Fruit fly (Drosophila melanogaster): ENCODE data around the gene CG6683.

Gene CG6683

dm6 chr3L:8534386-8535306 is 19.9 kb upstream of the CG6683 start, which contains the start of gene ergic53 (continued):
- TF ChIP-seq CG17568 (GFP tag; optimal IDR thresholded peaks at IDR 0.05) (no peak), CG2875 (GFP tag; optimal IDR thresholded peaks at IDR 0.05) (no peak), pzg (GFP tag; optimal IDR thresholded peaks at IDR 0.05) (peak; percentile 48), sens-2 (GFP tag; IDR thresholded peaks at IDR 0.05) (no peak), mld (GFP tag; IDR thresholded peaks at IDR 0.05; ENCODE audit: partially characterized antibody) (peak; percentile 32; the same call in 2 of the 3 replicates), CG17359 (tag; optimal IDR thresholded peaks at IDR 0.05) (no peak), tap (tag; optimal IDR thresholded peaks at IDR 0.05) (peak; percentile 1), CG1832 (GFP tag; optimal IDR thresholded peaks at IDR 0.05) (peak; percentile 64), CG13424 (tag; optimal IDR thresholded peaks at IDR 0.05) (no peak), ttk (GFP tag; IDR thresholded peaks at IDR 0.05) (no peak), CG8944 (GFP tag; optimal IDR thresholded peaks at IDR 0.05) (no peak), CG14667 (GFP tag; IDR thresholded peaks at IDR 0.05) (no peak), C15 (GFP tag; IDR thresholded peaks at IDR 0.05) (no peak), Scr (GFP tag; IDR thresholded peaks at IDR 0.05; ENCODE audit: partially characterized antibody) (peak; percentile 75), CG3995 (GFP tag; optimal IDR thresholded peaks at IDR 0.05) (no peak), HLH4C (GFP tag; IDR thresholded peaks at IDR 0.05; ENCODE audit: partially characterized antibody) (peak; percentile 89), CG3163 (GFP tag; optimal IDR thresholded peaks at IDR 0.05) (no peak), Atf-2 (GFP tag; optimal IDR thresholded peaks at IDR 0.05) (no peak), CHES-1-like (GFP tag; optimal IDR thresholded peaks at IDR 0.05) (peak; percentile 58), usp (GFP tag; optimal IDR thresholded peaks at IDR 0.05) (no peak), CG7745 (tag; optimal IDR thresholded peaks at IDR 0.05) (no peak), slp2 (GFP tag; optimal IDR thresholded peaks at IDR 0.05) (no peak), CG11723 (GFP tag; optimal IDR thresholded peaks at IDR 0.05) (no peak), Fer1 (GFP tag; optimal IDR thresholded peaks at IDR 0.05) (peak; percentile 56), nmo (GFP tag; optimal IDR thresholded peaks at IDR 0.05) (peak; percentile 31), nom (GFP tag; optimal IDR thresholded peaks at IDR 0.05) (no peak), stwl (tag; optimal IDR thresholded peaks at IDR 0.05) (peak; percentile 57), CG12219 (GFP tag; optimal IDR thresholded peaks at IDR 0.05) (no peak), Nf-YC (tag; optimal IDR thresholded peaks at IDR 0.05) (peak; percentile 52), BEAF-32 (GFP tag; optimal IDR thresholded peaks at IDR 0.05) (peak; percentile 76), ara (GFP tag; IDR thresholded peaks at IDR 0.05) (no peak), Max (GFP tag; optimal IDR thresholded peaks at IDR 0.05) (no peak), dpn (GFP tag; optimal IDR thresholded peaks at IDR 0.05) (no peak), jigr1 (GFP tag; IDR thresholded peaks at IDR 0.05) (no peak), jing (GFP tag; optimal IDR thresholded peaks at IDR 0.05) (no peak), CG4730 (GFP tag; IDR thresholded peaks at IDR 0.05) (no peak), sug (tag; optimal IDR thresholded peaks at IDR 0.05) (peak; percentile 28), CG17829 (tag; optimal IDR thresholded peaks at IDR 0.05) (peak; percentile 14), Ets97D (GFP tag; optimal IDR thresholded peaks at IDR 0.05) (no peak), CG9932 (GFP tag; IDR thresholded peaks at IDR 0.05) (no peak), vnd (GFP tag; IDR thresholded peaks at IDR 0.05; ENCODE audit: partially characterized antibody) (peak; percentile 79), nerfin-1 (tag; optimal IDR thresholded peaks at IDR 0.05) (peak; percentile 53), CG8765 (GFP tag; IDR thresholded peaks at IDR 0.05) (no peak), oc (tag; optimal IDR thresholded peaks at IDR 0.05) (no peak), kah (GFP tag; optimal IDR thresholded peaks at IDR 0.05) (no peak), CG32767 (GFP tag; IDR thresholded peaks at IDR 0.05) (no peak), Abd-B (GFP tag; optimal IDR thresholded peaks at IDR 0.05) (no peak), disco-r (GFP tag; optimal IDR thresholded peaks at IDR 0.05) (peak; percentile 41), Gsc (GFP tag; IDR thresholded peaks at IDR 0.05) (no peak)
